Fruit fly (Drosophila melanogaster): ENCODE measurements around the gene Prestin.

Gene Prestin

DNA sequence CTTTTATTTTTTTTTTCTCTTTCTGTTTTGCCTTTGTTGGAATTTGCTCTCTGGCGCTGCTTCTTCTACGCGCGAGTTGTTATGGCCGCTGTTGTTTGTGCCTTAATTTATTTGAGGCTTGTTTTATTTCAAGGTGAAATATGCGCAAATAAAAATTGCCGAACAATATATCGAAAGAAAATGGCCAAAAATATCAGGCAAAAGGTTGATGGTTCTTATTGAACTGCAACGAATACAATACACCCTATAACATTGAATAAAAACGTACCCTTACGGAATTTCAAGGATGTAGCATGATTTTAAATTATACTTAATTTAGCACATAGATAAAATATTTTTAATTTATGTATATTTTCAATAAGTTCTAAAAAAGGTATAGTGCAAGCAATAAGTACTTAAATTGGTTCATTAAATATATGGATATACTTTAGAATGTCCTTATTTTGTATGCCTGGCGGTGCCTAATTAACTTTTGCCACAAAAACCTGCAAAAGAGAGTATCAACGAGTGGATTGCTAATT is 42.0 kb upstream of the Prestin start (continued):
- TF ChIP-seq sc (optimal IDR thresholded peaks at IDR 0.05) (no peak), sc (GFP tag; optimal IDR thresholded peaks at IDR 0.05) (no peak), Dek (tag; optimal IDR thresholded peaks at IDR 0.05) (no peak), CG16815 (GFP tag; optimal IDR thresholded peaks at IDR 0.05) (peak; percentile 52), inv (GFP tag; IDR thresholded peaks at IDR 0.05; ENCODE audit: partially characterized antibody) (no peak), eve (GFP tag; optimal IDR thresholded peaks at IDR 0.05) (no peak), corto (GFP tag; optimal IDR thresholded peaks at IDR 0.05) (peak; percentile 33), kni (GFP tag; optimal IDR thresholded peaks at IDR 0.05) (no peak), CG15011 (GFP tag; optimal IDR thresholded peaks at IDR 0.05) (no peak), Dll (GFP tag; IDR thresholded peaks at IDR 0.05; ENCODE audit: partially characterized antibody) (no peak), CG17385 (GFP tag; optimal IDR thresholded peaks at IDR 0.05) (peak; percentile 32), Dip2 (GFP tag; IDR thresholded peaks at IDR 0.05) (no peak), CG12155 (GFP tag; optimal IDR thresholded peaks at IDR 0.05) (peak; percentile 15), oc (tag; optimal IDR thresholded peaks at IDR 0.05) (no peak), CG6654 (GFP tag; optimal IDR thresholded peaks at IDR 0.05) (no peak), CG13424 (tag; optimal IDR thresholded peaks at IDR 0.05) (no peak), Hr39 (optimal IDR thresholded peaks at IDR 0.05) (peak; percentile 44), MTF-1 (GFP tag; optimal IDR thresholded peaks at IDR 0.05; ENCODE audit: borderline replicate concordance) (no peak), CG30403 (GFP tag; optimal IDR thresholded peaks at IDR 0.05) (peak; percentile 23), CG2678 (tag; optimal IDR thresholded peaks at IDR 0.05) (peak; percentile 21), CG4328 (GFP tag; optimal IDR thresholded peaks at IDR 0.05) (no peak), ERR (GFP tag; optimal IDR thresholded peaks at IDR 0.05) (no peak), CG16813 (GFP tag; IDR thresholded peaks at IDR 0.05; ENCODE audit: partially characterized antibody) (no peak), lmd (GFP tag; IDR thresholded peaks at IDR 0.05) (no peak), odd (GFP tag; optimal IDR thresholded peaks at IDR 0.05) (no peak), kay (GFP tag; optimal IDR thresholded peaks at IDR 0.05) (no peak), CG18619 (GFP tag; optimal IDR thresholded peaks at IDR 0.05) (peak; percentile 22), Opbp (GFP tag; IDR thresholded peaks at IDR 0.05; ENCODE audit: partially characterized antibody) (no peak), esg (GFP tag; conservative IDR thresholded peaks at IDR 0.05) (no peak), Trl (optimal IDR thresholded peaks at IDR 0.05) (peak in 1 of 2 experiments; percentile 29), Trl (GFP tag; optimal IDR thresholded peaks at IDR 0.05) (no peak), CG15601 (tag; optimal IDR thresholded peaks at IDR 0.05) (no peak), Sox100B (GFP tag; optimal IDR thresholded peaks at IDR 0.05) (no peak), CG1792 (GFP tag; optimal IDR thresholded peaks at IDR 0.05) (no peak), abd-A (tag; optimal IDR thresholded peaks at IDR 0.05) (peak; percentile 30), CG31224 (GFP tag; IDR thresholded peaks at IDR 0.05) (no peak), CG6175 (GFP tag; IDR thresholded peaks at IDR 0.05) (no peak), nmo (GFP tag; optimal IDR thresholded peaks at IDR 0.05) (no peak)

DNA sequence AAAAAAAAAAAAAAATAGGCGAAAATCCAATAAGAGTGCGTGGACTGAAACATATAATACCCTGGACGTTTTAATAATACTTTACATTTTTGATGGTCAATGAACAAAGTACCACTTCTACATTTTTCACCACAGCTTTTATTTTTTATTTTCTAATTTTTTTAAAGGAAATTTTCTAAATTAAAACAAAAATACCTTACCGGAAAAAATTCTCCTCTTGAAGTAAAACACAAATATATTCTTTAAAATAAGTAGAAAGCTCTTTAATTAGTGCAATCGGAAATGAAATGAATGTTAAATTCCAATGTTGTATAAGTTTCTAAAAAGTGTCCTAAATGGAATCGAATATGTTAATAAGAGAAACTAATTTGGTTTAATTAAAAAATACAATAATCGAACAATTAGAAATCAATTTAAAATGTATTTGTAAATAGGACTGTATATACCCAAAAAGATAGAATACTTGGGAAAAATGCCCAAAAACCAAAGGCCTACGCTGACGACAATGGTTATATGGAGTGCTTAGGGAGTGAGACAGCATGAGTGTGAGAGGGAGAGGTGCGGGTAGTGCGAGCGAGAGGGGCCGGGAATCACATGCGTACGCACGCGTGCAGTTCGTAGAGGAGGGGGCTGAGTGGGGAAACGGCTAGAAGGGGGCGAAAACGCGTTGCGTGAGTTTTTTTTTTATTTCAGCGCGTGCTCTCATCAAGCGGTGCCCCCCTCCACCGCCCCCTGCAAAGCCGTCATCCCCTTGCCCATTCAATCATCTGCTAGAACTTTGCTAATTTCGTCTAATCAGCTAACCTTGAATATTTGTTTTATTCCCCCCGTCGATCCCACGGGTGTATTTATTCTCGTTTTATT is 41.3 kb upstream of the Prestin start:
- TF ChIP-seq CG17568 (GFP tag; optimal IDR thresholded peaks at IDR 0.05) (no peak), CG10543 (GFP tag; optimal IDR thresholded peaks at IDR 0.05) (peak; percentile 97), grau (tag; optimal IDR thresholded peaks at IDR 0.05) (peak; percentile 37), Max (GFP tag; optimal IDR thresholded peaks at IDR 0.05) (no peak), CG16779 (GFP tag; IDR thresholded peaks at IDR 0.05) (peak; percentile 68; the same call in 1 of the 2 replicates), CG7928 (GFP tag; optimal IDR thresholded peaks at IDR 0.05) (peak; percentile 13), sob (GFP tag; IDR thresholded peaks at IDR 0.05) (peak; percentile 69; the same call in 1 of the 2 replicates), CG1024 (GFP tag; IDR thresholded peaks at IDR 0.05) (no peak), ac (GFP tag; optimal IDR thresholded peaks at IDR 0.05) (no peak), CG3065 (GFP tag; optimal IDR thresholded peaks at IDR 0.05) (no peak), rib (GFP tag; IDR thresholded peaks at IDR 0.05) (peak; percentile 99), gro (GFP tag; optimal IDR thresholded peaks at IDR 0.05) (peak; percentile 65), caup (GFP tag; optimal IDR thresholded peaks at IDR 0.05; ENCODE audit: severe bottlenecking) (peak; percentile 14)
